Worm (Caenorhabditis elegans) whole organism, midembryonic: ENCODE results near the gene T21E8.7.

ENCODE experiments used
- T22C8.4 ChIP-seq: fragments of 200-800 bp; sonication (Bioruptor generic); IDR thresholded peaks from 2 replicates; pipeline ENCODE4 v1.3.6; 2022; ENCODE audit warnings: missing genetic modification characterization, missing compliant biosample characterization
- flt-1 ChIP-seq: fragments of 200-800 bp; sonication (Bioruptor generic); IDR thresholded peaks from 2 replicates; pipeline ENCODE4 v1.3.6; 2022; ENCODE audit warnings: missing genetic modification characterization, missing compliant biosample characterization
- klf-2 ChIP-seq: fragments of 200-800 bp; sonication (Bioruptor generic); conservative IDR thresholded peaks from 2 replicates; pipeline ENCODE4 v1.3.6; 2022; ENCODE audit warnings: missing genetic modification reagents, missing genetic modification characterization, missing compliant biosample characterization
- med-1 ChIP-seq: sonication (generic microtip); optimal IDR thresholded peaks from 2 replicates; lab custom pipeline; 2017; ENCODE audit warnings: missing genetic modification characterization, mild to moderate bottlenecking, missing compliant biosample characterization, antibody characterized with exemption, missing genetic modification reagents; ENCODE audit not compliant: insufficient read depth
- ztf-23 ChIP-seq: fragments of 200-800 bp; sonication (Bioruptor generic); IDR thresholded peaks from 2 replicates; pipeline ENCODE4 v1.3.6; 2022; ENCODE audit warnings: missing genetic modification reagents, missing genetic modification characterization, missing compliant biosample characterization

DNA sequence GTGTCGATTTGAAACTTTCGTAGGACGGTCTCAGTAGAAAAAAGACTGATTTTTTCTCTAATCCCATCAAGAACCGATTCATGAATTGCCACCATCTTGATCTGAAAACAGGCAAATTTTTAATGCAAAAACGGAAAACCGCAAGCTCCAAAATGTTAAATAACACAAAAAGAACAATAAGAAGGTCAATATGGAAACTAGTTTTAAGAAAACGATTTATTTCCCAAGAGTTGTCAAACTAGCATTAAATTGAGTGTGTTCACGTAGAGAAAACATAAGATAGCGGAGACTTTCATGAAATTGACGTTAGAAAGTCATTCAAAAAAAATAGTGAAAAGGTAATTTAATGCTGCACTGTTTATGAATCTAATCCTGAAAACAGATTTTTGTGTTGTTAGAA is 30.7 kb downstream of the T21E8.7 start, which contains the start of gene F47B10.9:
- TF ChIP-seq ztf-23 (GFP tag; lab: Robert Waterston, UW) (no peak), med-1 (GFP tag; lab: Kevin White, UChicago) (no peak), flt-1 (no peak), klf-2 (GFP tag; lab: Robert Waterston, UW) (no peak), T22C8.4 (no peak)
